Worm (Caenorhabditis elegans): ENCODE data around the gene fzo-1.

ce11 chrII:5788815-5789214, 47.2 kb downstream of the fzo-1 start, which contains the start of gene K05F1.13:
- TF ChIP-seq skn-1 (tag; optimal IDR thresholded peaks at IDR 0.05) = no peak
- TF ChIP-seq arid-1 (GFP tag; conservative IDR thresholded peaks at IDR 0.05) = no peak
- no peak for TF ChIP-seq nhr-237 (tag; optimal IDR thresholded peaks at IDR 0.05)
- no peak for TF ChIP-seq ztf-11 (tag; optimal IDR thresholded peaks at IDR 0.05)
- TF ChIP-seq unc-39 (tag; optimal IDR thresholded peaks at IDR 0.05) = no peak
- no peak for TF ChIP-seq nhr-6 (tag; optimal IDR thresholded peaks at IDR 0.05)
- TF ChIP-seq F37D6.2 (tag; optimal IDR thresholded peaks at IDR 0.05) = no peak
- TF ChIP-seq nhr-76 (tag; optimal IDR thresholded peaks at IDR 0.05) = no peak

Measured in whole organism, L4 larva.